Worm (Caenorhabditis elegans) whole organism, late embryonic: ENCODE measurements around the gene nlp-58.

ENCODE experiments used
- C38D4.7 ChIP-seq: fragments of 200-800 bp; sonication (Bioruptor generic); optimal IDR thresholded peaks from 2 replicates; lab custom pipeline; 2018; ENCODE audit warnings: mild to moderate bottlenecking, missing genetic modification characterization, moderate library complexity, missing compliant biosample characterization
- K02D7.2 ChIP-seq: sonication (generic microtip); optimal IDR thresholded peaks from 2 replicates; lab custom pipeline; 2017; ENCODE audit warnings: mild to moderate bottlenecking, missing genetic modification characterization, missing compliant biosample characterization
- T23F11.4 ChIP-seq: fragments of 200-800 bp; sonication (Bioruptor generic); optimal IDR thresholded peaks from 2 replicates; lab custom pipeline; 2018; ENCODE audit warnings: mild to moderate bottlenecking, missing genetic modification characterization, missing compliant biosample characterization
- ahr-1 ChIP-seq: sonication (generic microtip); optimal IDR thresholded peaks from 2 replicates; lab custom pipeline; 2016; ENCODE audit warnings: missing genetic modification characterization, missing compliant biosample characterization
- ama-1 ChIP-seq: fragments of 150-350 bp; optimal IDR thresholded peaks from 2 replicates; lab custom pipeline; 2014
- ceh-18 ChIP-seq: sonication (generic microtip); optimal IDR thresholded peaks from 2 replicates; lab custom pipeline; 2016; ENCODE audit warnings: missing genetic modification characterization, missing compliant biosample characterization
- ceh-24 ChIP-seq: sonication (generic microtip); optimal IDR thresholded peaks from 2 replicates; lab custom pipeline; 2016; ENCODE audit warnings: mild to moderate bottlenecking, missing genetic modification characterization, missing compliant biosample characterization
- ceh-31 ChIP-seq: sonication (generic microtip); optimal IDR thresholded peaks from 2 replicates; lab custom pipeline; 2016; ENCODE audit warnings: missing genetic modification characterization, missing compliant biosample characterization
- ceh-45 ChIP-seq: fragments of 200-800 bp; sonication (Bioruptor generic); IDR thresholded peaks from 2 replicates; pipeline ENCODE4 v1.3.6; 2022; ENCODE audit warnings: missing genetic modification reagents, missing genetic modification characterization, missing compliant biosample characterization
- ceh-48 ChIP-seq: sonication (generic microtip); optimal IDR thresholded peaks from 2 replicates; lab custom pipeline; 2016; ENCODE audit warnings: missing genetic modification characterization, inconsistent platforms, missing compliant biosample characterization
- ceh-6 ChIP-seq: fragments of 200-800 bp; sonication (Bioruptor generic); optimal IDR thresholded peaks from 2 replicates; lab custom pipeline; 2018; ENCODE audit warnings: mild to moderate bottlenecking, missing genetic modification characterization, missing compliant biosample characterization
- dmd-4 ChIP-seq: sonication (generic microtip); optimal IDR thresholded peaks from 2 replicates; lab custom pipeline; 2016; ENCODE audit warnings: borderline replicate concordance, missing genetic modification characterization, missing compliant biosample characterization
- elt-2 ChIP-seq: sonication (generic microtip); optimal IDR thresholded peaks from 2 replicates; lab custom pipeline; 2016; ENCODE audit warnings: missing genetic modification reagents, missing genetic modification characterization, missing compliant biosample characterization
- elt-4 ChIP-seq: sonication (generic microtip); optimal IDR thresholded peaks from 2 replicates; lab custom pipeline; 2016; ENCODE audit warnings: missing genetic modification characterization, missing compliant biosample characterization
- eyg-1 ChIP-seq: sonication (generic microtip); optimal IDR thresholded peaks from 2 replicates; lab custom pipeline; 2016; ENCODE audit warnings: missing genotype, missing genetic modification characterization, missing compliant biosample characterization
- fkh-10 ChIP-seq: fragments of 150-350 bp; optimal IDR thresholded peaks from 2 replicates; lab custom pipeline; 2014; ENCODE audit warnings: missing biosample characterization, missing genetic modification reagents, missing genetic modification characterization
- hlh-6 ChIP-seq: sonication (generic microtip); optimal IDR thresholded peaks from 2 replicates; lab custom pipeline; 2016; ENCODE audit warnings: missing genotype, missing genetic modification characterization, missing compliant biosample characterization
- lim-6 ChIP-seq: sonication (generic microtip); optimal IDR thresholded peaks from 2 replicates; lab custom pipeline; 2016; ENCODE audit warnings: missing genetic modification characterization, missing compliant biosample characterization
- lin-11 ChIP-seq: fragments of 200-800 bp; sonication (Bioruptor generic); optimal IDR thresholded peaks from 2 replicates; lab custom pipeline; 2018; ENCODE audit warnings: mild to moderate bottlenecking, missing genetic modification characterization, missing compliant biosample characterization
- mec-3 ChIP-seq: sonication (generic microtip); optimal IDR thresholded peaks from 2 replicates; lab custom pipeline; 2016; ENCODE audit warnings: borderline replicate concordance, missing genetic modification characterization, missing compliant biosample characterization
- nfya-1 ChIP-seq: sonication (generic microtip); optimal IDR thresholded peaks from 2 replicates; lab custom pipeline; 2017; ENCODE audit warnings: missing genetic modification characterization, mild to moderate bottlenecking, missing compliant biosample characterization, antibody characterized with exemption, moderate library complexity
- nhr-11 ChIP-seq: fragments of 150-350 bp; optimal IDR thresholded peaks from 2 replicates; lab custom pipeline; 2014; ENCODE audit warnings: missing biosample characterization, missing genetic modification characterization
- npax-4 ChIP-seq: sonication (generic microtip); optimal IDR thresholded peaks from 2 replicates; lab custom pipeline; 2016; ENCODE audit warnings: missing genetic modification characterization, missing compliant biosample characterization
- pag-3 ChIP-seq: sonication (generic microtip); optimal IDR thresholded peaks from 2 replicates; lab custom pipeline; 2016; ENCODE audit warnings: missing compliant biosample characterization, missing genetic modification characterization, borderline replicate concordance
- pat-9 ChIP-seq: fragments of 200-800 bp; sonication (Bioruptor generic); optimal IDR thresholded peaks from 2 replicates; lab custom pipeline; 2018; ENCODE audit warnings: mild to moderate bottlenecking, missing genetic modification characterization, moderate library complexity, missing compliant biosample characterization
- pax-1 ChIP-seq: fragments of 150-350 bp; optimal IDR thresholded peaks from 2 replicates; lab custom pipeline; 2014; ENCODE audit warnings: missing biosample characterization, missing genetic modification characterization
- pha-4 ChIP-seq: fragments of 150-350 bp; optimal IDR thresholded peaks from 2 replicates; lab custom pipeline; 2018; ENCODE audit warnings: missing biosample characterization, missing genetic modification reagents, missing genetic modification characterization
- ref-2 ChIP-seq: sonication (generic microtip); optimal IDR thresholded peaks from 2 replicates; lab custom pipeline; 2016; ENCODE audit warnings: missing genetic modification characterization, missing compliant biosample characterization
- rnt-1 ChIP-seq: sonication (generic microtip); optimal IDR thresholded peaks from 2 replicates; lab custom pipeline; 2016; ENCODE audit warnings: missing genetic modification characterization, missing compliant biosample characterization
- sdc-2 ChIP-seq: sonication (generic microtip); optimal IDR thresholded peaks from 2 replicates; lab custom pipeline; 2016; ENCODE audit warnings: missing genotype, missing genetic modification characterization, missing compliant biosample characterization
- tbx-2 ChIP-seq: sonication (generic microtip); optimal IDR thresholded peaks from 2 replicates; lab custom pipeline; 2016; ENCODE audit warnings: missing genetic modification characterization, missing compliant biosample characterization
- unc-55 ChIP-seq: sonication (generic microtip); optimal IDR thresholded peaks from 2 replicates; lab custom pipeline; 2017; ENCODE audit warnings: missing biosample characterization, missing genetic modification reagents, missing genetic modification characterization
- ztf-16 ChIP-seq: sonication (generic microtip); optimal IDR thresholded peaks from 2 replicates; lab custom pipeline; 2017; ENCODE audit warnings: missing genetic modification characterization, missing compliant biosample characterization

nlp-58 gene

ce11 chrV:9958654-9959053 lies 9.9 kb upstream of the nlp-58 start:
- TF ChIP-seq nfya-1 (peak; percentile 1), rnt-1 (tag; lab: Kevin White, UChicago) (peak; percentile 71), tbx-2 (no peak), unc-55 (GFP tag; lab: Kevin White, UChicago) (peak; percentile 87), ceh-18 (tag; lab: Kevin White, UChicago) (peak; percentile 84)

- TF ChIP-seq nhr-11 (tag; lab: Kevin White, UChicago): no peak
- TF ChIP-seq sdc-2 (tag; lab: Kevin White, UChicago): no peak
- no peak for TF ChIP-seq pag-3 (tag; lab: Kevin White, UChicago)
- TF ChIP-seq ceh-45 (GFP tag; lab: Robert Waterston, UW): no peak
- no peak for TF ChIP-seq pat-9 (tag; lab: Kevin White, UChicago)
- TF ChIP-seq ama-1: no peak
- TF ChIP-seq npax-4: no peak
- no peak for TF ChIP-seq lin-11 (tag; lab: Kevin White, UChicago)
- TF ChIP-seq ztf-16 (tag; lab: Kevin White, UChicago): no peak
- no peak for TF ChIP-seq lim-6 (tag; lab: Kevin White, UChicago)
- TF ChIP-seq T23F11.4 (GFP tag; lab: Kevin White, UChicago): no peak
- no peak for TF ChIP-seq mec-3 (tag; lab: Kevin White, UChicago)
Observed at ce11 chrV:9958231-9958630, 9.5 kb upstream of the nlp-58 start, which contains the start of gene anmt-3. TSS of gene anmt-3 (minus strand) at chrV:9958331.

- TF ChIP-seq ref-2 (tag; lab: Kevin White, UChicago): no peak
- TF ChIP-seq ceh-6: no peak
- TF ChIP-seq elt-4 (tag; lab: Kevin White, UChicago): no peak
- TF ChIP-seq ceh-31 (tag; lab: Kevin White, UChicago): no peak
- no peak for TF ChIP-seq pax-1 (tag; lab: Kevin White, UChicago)
- no peak for TF ChIP-seq dmd-4 (tag; lab: Kevin White, UChicago)
Observed at ce11 chrV:9952396-9952795, 3.7 kb upstream of the nlp-58 start, which contains the start of gene mam-5. TSS of gene mam-5 (plus strand) at chrV:9952699.

- TF ChIP-seq fkh-10 (no peak), mec-3 (tag; lab: Kevin White, UChicago) (no peak), C38D4.7 (GFP tag; lab: Kevin White, UChicago) (no peak), elt-2 (tag; lab: Kevin White, UChicago) (no peak), eyg-1 (tag; lab: Kevin White, UChicago) (no peak), pha-4 (tag; lab: Kevin White, UChicago) (no peak), npax-4 (no peak), K02D7.2 (tag; lab: Kevin White, UChicago) (no peak), hlh-6 (tag; lab: Kevin White, UChicago) (no peak), ceh-24 (tag; lab: Kevin White, UChicago) (no peak), ceh-45 (GFP tag; lab: Robert Waterston, UW) (no peak), pat-9 (tag; lab: Kevin White, UChicago) (no peak), T23F11.4 (GFP tag; lab: Kevin White, UChicago) (no peak), ahr-1 (no peak), nfya-1 (no peak)
Observed at ce11 chrV:9950861-9951260, 2.1 kb upstream of the nlp-58 start, which contains the start of gene ttr-46. TSS of gene ttr-46 (plus strand) at chrV:9951233.

- TF ChIP-seq ztf-16 (tag; lab: Kevin White, UChicago): no peak
- no peak for TF ChIP-seq ceh-31 (tag; lab: Kevin White, UChicago)
- no peak for TF ChIP-seq ceh-48
- TF ChIP-seq tbx-2: no peak
- TF ChIP-seq lim-6 (tag; lab: Kevin White, UChicago): no peak
Observed at ce11 chrV:9944093-9944492, 4.6 kb downstream of the nlp-58 start, which contains the start of gene sre-28. TSS of gene sre-28 (plus strand) at chrV:9944393.
